Fruit fly (Drosophila melanogaster): ENCODE results near the gene Pburs.

Gene Pburs

DNA sequence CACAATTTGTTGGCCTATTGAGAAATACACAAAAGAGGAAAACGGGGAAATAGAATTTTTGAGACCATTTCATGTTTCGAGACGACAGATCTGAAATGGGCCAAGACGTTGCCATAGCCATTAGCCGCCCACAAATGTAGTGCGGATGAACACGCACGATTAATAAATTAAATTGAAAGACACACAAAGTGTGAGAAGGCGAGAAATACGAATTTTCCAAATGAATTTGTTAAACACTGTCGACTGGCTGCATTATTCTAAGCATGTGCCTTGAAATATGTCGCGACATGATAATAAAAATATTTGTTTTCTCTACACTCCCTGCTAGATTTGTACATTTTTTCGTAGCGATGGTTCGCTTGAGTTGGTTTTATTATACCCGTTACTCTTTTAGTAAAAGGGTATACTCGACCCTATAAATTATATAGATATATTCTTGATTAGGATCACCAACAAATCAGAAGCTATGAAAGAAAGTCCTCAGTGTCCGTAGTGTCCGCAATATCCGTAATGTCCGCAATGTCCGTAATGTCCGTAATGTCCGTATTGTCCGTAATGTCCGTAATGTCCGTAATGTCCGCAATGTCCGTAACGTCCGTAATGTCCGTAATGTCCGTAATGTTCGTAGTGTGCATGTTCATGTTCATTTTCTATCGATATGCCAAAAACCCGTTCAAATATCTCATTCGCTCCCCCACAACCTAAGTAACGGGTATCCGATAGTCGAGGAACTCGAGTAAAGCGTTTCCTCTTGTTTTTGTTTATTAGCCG lies 40.5 kb downstream of the Pburs start (continued):
- TF ChIP-seq Oaz (GFP tag; IDR thresholded peaks at IDR 0.05) (no peak), Ptx1 (GFP tag; IDR thresholded peaks at IDR 0.05) (peak; percentile 48), ara (GFP tag; IDR thresholded peaks at IDR 0.05) (no peak), Sin3A (optimal IDR thresholded peaks at IDR 0.05) (no peak), Fer3 (tag; optimal IDR thresholded peaks at IDR 0.05) (no peak), Mrtf (GFP tag; IDR thresholded peaks at IDR 0.05) (no peak), org-1 (GFP tag; optimal IDR thresholded peaks at IDR 0.05) (peak; percentile 6), CG10565 (GFP tag; optimal IDR thresholded peaks at IDR 0.05) (no peak), CG4404 (GFP tag; IDR thresholded peaks at IDR 0.05) (no peak), CG12942 (GFP tag; optimal IDR thresholded peaks at IDR 0.05) (no peak), MESR4 (GFP tag; optimal IDR thresholded peaks at IDR 0.05) (no peak), NFAT (GFP tag; IDR thresholded peaks at IDR 0.05) (no peak), CG2202 (tag; optimal IDR thresholded peaks at IDR 0.05) (no peak), ewg (GFP tag; optimal IDR thresholded peaks at IDR 0.05) (peak; percentile 7), CG9609 (GFP tag; optimal IDR thresholded peaks at IDR 0.05) (peak; percentile 9), CG15011 (GFP tag; optimal IDR thresholded peaks at IDR 0.05) (peak; percentile 40), CG6689 (GFP tag; IDR thresholded peaks at IDR 0.05) (peak; percentile 35; the same call in 1 of the 2 replicates), CG1832 (GFP tag; optimal IDR thresholded peaks at IDR 0.05) (no peak), CG10979 (tag; optimal IDR thresholded peaks at IDR 0.05) (peak; percentile 52), CG18262 (tag; optimal IDR thresholded peaks at IDR 0.05) (peak; percentile 68), CG34422 (GFP tag; IDR thresholded peaks at IDR 0.05) (no peak), cg (GFP tag; optimal IDR thresholded peaks at IDR 0.05) (no peak), Side (GFP tag; optimal IDR thresholded peaks at IDR 0.05) (no peak), CG10147 (GFP tag; optimal IDR thresholded peaks at IDR 0.05) (no peak), CG12104 (GFP tag; optimal IDR thresholded peaks at IDR 0.05) (no peak), scrt (GFP tag; optimal IDR thresholded peaks at IDR 0.05) (no peak), ken (GFP tag; IDR thresholded peaks at IDR 0.05) (no peak), abd-A (tag; optimal IDR thresholded peaks at IDR 0.05) (peak; percentile 9), Nf-YB (GFP tag; optimal IDR thresholded peaks at IDR 0.05) (no peak), CG9215 (GFP tag; IDR thresholded peaks at IDR 0.05) (peak; percentile 47), CG1792 (GFP tag; optimal IDR thresholded peaks at IDR 0.05) (no peak), CG17328 (GFP tag; IDR thresholded peaks at IDR 0.05) (no peak; the same call in 1 of the 2 replicates), CG4730 (GFP tag; IDR thresholded peaks at IDR 0.05) (0 out of 2 replicates have a peak, but pooled peaks have one; percentile 13), Bgb (GFP tag; IDR thresholded peaks at IDR 0.05; ENCODE audit: partially characterized antibody) (peak; percentile 40; the same call in 1 of the 2 replicates), tna (GFP tag; IDR thresholded peaks at IDR 0.05; ENCODE audit: partially characterized antibody) (no peak), vfl (GFP tag; optimal IDR thresholded peaks at IDR 0.05) (no peak), nom (GFP tag; optimal IDR thresholded peaks at IDR 0.05) (no peak), CG8281 (tag; optimal IDR thresholded peaks at IDR 0.05) (peak; percentile 6), CG10274 (GFP tag; optimal IDR thresholded peaks at IDR 0.05) (peak; percentile 40), CG34376 (GFP tag; optimal IDR thresholded peaks at IDR 0.05) (no peak), pan (optimal IDR thresholded peaks at IDR 0.05) (no peak), pan (GFP tag; optimal IDR thresholded peaks at IDR 0.05 in 1 of 2, IDR thresholded peaks at IDR 0.05 in 1 of 2) (peak in 1 of 2 experiments; percentile 45), CG12659 (GFP tag; optimal IDR thresholded peaks at IDR 0.05) (peak; percentile 31), Hr51 (GFP tag; optimal IDR thresholded peaks at IDR 0.05) (peak in 1 of 2 experiments; percentile 38), CG13624 (GFP tag; optimal IDR thresholded peaks at IDR 0.05) (no peak), sc (optimal IDR thresholded peaks at IDR 0.05) (no peak), sc (GFP tag; optimal IDR thresholded peaks at IDR 0.05) (no peak), Hmx (GFP tag; optimal IDR thresholded peaks at IDR 0.05) (no peak), emc (GFP tag; optimal IDR thresholded peaks at IDR 0.05) (no peak), tup (GFP tag; optimal IDR thresholded peaks at IDR 0.05) (no peak)
